Worm (Caenorhabditis elegans) whole organism, late embryonic: ENCODE results near the gene math-45.

Experiments
- C08G9.2 ChIP-seq: sonication (generic microtip); optimal IDR thresholded peaks from 2 replicates; lab custom pipeline; 2016; ENCODE audit warnings: mild to moderate bottlenecking, missing genetic modification characterization, moderate library complexity, missing compliant biosample characterization
- C38D4.7 ChIP-seq: fragments of 200-800 bp; sonication (Bioruptor generic); optimal IDR thresholded peaks from 2 replicates; lab custom pipeline; 2018; ENCODE audit warnings: mild to moderate bottlenecking, missing genetic modification characterization, moderate library complexity, missing compliant biosample characterization
- F13H6.1 ChIP-seq: sonication (generic microtip); optimal IDR thresholded peaks from 2 replicates; lab custom pipeline; 2016; ENCODE audit warnings: missing genetic modification characterization, missing compliant biosample characterization
- K02D7.2 ChIP-seq: sonication (generic microtip); optimal IDR thresholded peaks from 2 replicates; lab custom pipeline; 2017; ENCODE audit warnings: mild to moderate bottlenecking, missing genetic modification characterization, missing compliant biosample characterization
- K09A11.1 ChIP-seq: sonication (generic microtip); optimal IDR thresholded peaks from 2 replicates; lab custom pipeline; 2017; ENCODE audit warnings: antibody characterized with exemption, mild to moderate bottlenecking, missing genetic modification characterization, missing compliant biosample characterization; ENCODE audit not compliant: insufficient read depth
- ahr-1 ChIP-seq: sonication (generic microtip); optimal IDR thresholded peaks from 2 replicates; lab custom pipeline; 2016; ENCODE audit warnings: missing genetic modification characterization, missing compliant biosample characterization
- ceh-18 ChIP-seq: sonication (generic microtip); optimal IDR thresholded peaks from 2 replicates; lab custom pipeline; 2016; ENCODE audit warnings: missing genetic modification characterization, missing compliant biosample characterization
- ceh-19 ChIP-seq: fragments of 200-800 bp; sonication (Bioruptor generic); optimal IDR thresholded peaks from 2 replicates; lab custom pipeline; 2018; ENCODE audit warnings: mild to moderate bottlenecking, missing genetic modification characterization, missing compliant biosample characterization
- ceh-24 ChIP-seq: sonication (generic microtip); optimal IDR thresholded peaks from 2 replicates; lab custom pipeline; 2016; ENCODE audit warnings: mild to moderate bottlenecking, missing genetic modification characterization, missing compliant biosample characterization
- ceh-30 ChIP-seq: fragments of 150-350 bp; optimal IDR thresholded peaks from 2 replicates; lab custom pipeline; 2014; ENCODE audit warnings: missing biosample characterization, missing genetic modification characterization
- ceh-31 ChIP-seq: sonication (generic microtip); optimal IDR thresholded peaks from 2 replicates; lab custom pipeline; 2016; ENCODE audit warnings: missing genetic modification characterization, missing compliant biosample characterization
- ceh-45 ChIP-seq: fragments of 200-800 bp; sonication (Bioruptor generic); IDR thresholded peaks from 2 replicates; pipeline ENCODE4 v1.3.6; 2022; ENCODE audit warnings: missing genetic modification reagents, missing genetic modification characterization, missing compliant biosample characterization
- che-1 ChIP-seq: sonication (generic microtip); optimal IDR thresholded peaks from 2 replicates; lab custom pipeline; 2016; ENCODE audit warnings: mild to moderate bottlenecking, missing genetic modification characterization, missing compliant biosample characterization
- dmd-4 ChIP-seq: sonication (generic microtip); optimal IDR thresholded peaks from 2 replicates; lab custom pipeline; 2016; ENCODE audit warnings: borderline replicate concordance, missing genetic modification characterization, missing compliant biosample characterization
- dve-1 ChIP-seq: sonication (generic microtip); optimal IDR thresholded peaks from 2 replicates; lab custom pipeline; 2017; ENCODE audit warnings: antibody characterized with exemption, mild to moderate bottlenecking, missing genetic modification characterization, missing compliant biosample characterization
- elt-4 ChIP-seq: sonication (generic microtip); optimal IDR thresholded peaks from 2 replicates; lab custom pipeline; 2016; ENCODE audit warnings: missing genetic modification characterization, missing compliant biosample characterization
- ets-4 ChIP-seq: sonication (generic microtip); optimal IDR thresholded peaks from 2 replicates; lab custom pipeline; 2016; ENCODE audit warnings: missing genetic modification characterization, missing compliant biosample characterization
- eyg-1 ChIP-seq: sonication (generic microtip); optimal IDR thresholded peaks from 2 replicates; lab custom pipeline; 2016; ENCODE audit warnings: missing genotype, missing genetic modification characterization, missing compliant biosample characterization
- fkh-10 ChIP-seq: fragments of 150-350 bp; optimal IDR thresholded peaks from 2 replicates; lab custom pipeline; 2014; ENCODE audit warnings: missing biosample characterization, missing genetic modification reagents, missing genetic modification characterization
- fkh-6 ChIP-seq: sonication (generic microtip); optimal IDR thresholded peaks from 2 replicates; lab custom pipeline; 2016; ENCODE audit warnings: missing genetic modification characterization, missing compliant biosample characterization
- gmeb-2 ChIP-seq: sonication (generic microtip); optimal IDR thresholded peaks from 2 replicates; lab custom pipeline; 2016; ENCODE audit warnings: missing genetic modification characterization, inconsistent platforms, missing compliant biosample characterization
- hlh-30 ChIP-seq: sonication (generic microtip); optimal IDR thresholded peaks from 2 replicates; lab custom pipeline; 2017; ENCODE audit warnings: antibody characterized with exemption, missing genetic modification characterization, missing compliant biosample characterization; ENCODE audit not compliant: insufficient read depth
- hlh-8 ChIP-seq: sonication (generic microtip); optimal IDR thresholded peaks from 2 replicates; lab custom pipeline; 2016; ENCODE audit warnings: missing genotype, missing genetic modification characterization, missing compliant biosample characterization
- lim-6 ChIP-seq: sonication (generic microtip); optimal IDR thresholded peaks from 2 replicates; lab custom pipeline; 2016; ENCODE audit warnings: missing genetic modification characterization, missing compliant biosample characterization
- lin-11 ChIP-seq: fragments of 200-800 bp; sonication (Bioruptor generic); optimal IDR thresholded peaks from 2 replicates; lab custom pipeline; 2018; ENCODE audit warnings: mild to moderate bottlenecking, missing genetic modification characterization, missing compliant biosample characterization
- madf-2 ChIP-seq: sonication (generic microtip); optimal IDR thresholded peaks from 2 replicates; lab custom pipeline; 2017; ENCODE audit warnings: missing genetic modification characterization, missing compliant biosample characterization
- nfya-1 ChIP-seq: sonication (generic microtip); optimal IDR thresholded peaks from 2 replicates; lab custom pipeline; 2017; ENCODE audit warnings: missing genetic modification characterization, mild to moderate bottlenecking, missing compliant biosample characterization, antibody characterized with exemption, moderate library complexity
- nhr-11 ChIP-seq: fragments of 150-350 bp; optimal IDR thresholded peaks from 2 replicates; lab custom pipeline; 2014; ENCODE audit warnings: missing biosample characterization, missing genetic modification characterization
- nhr-232 ChIP-seq: sonication (generic microtip); optimal IDR thresholded peaks from 2 replicates; lab custom pipeline; 2016; ENCODE audit warnings: missing genetic modification characterization, missing compliant biosample characterization
- npax-4 ChIP-seq: sonication (generic microtip); optimal IDR thresholded peaks from 2 replicates; lab custom pipeline; 2016; ENCODE audit warnings: missing genetic modification characterization, missing compliant biosample characterization
- odd-2 ChIP-seq: sonication (generic microtip); optimal IDR thresholded peaks from 2 replicates; lab custom pipeline; 2017; ENCODE audit warnings: antibody characterized with exemption, mild to moderate bottlenecking, missing genetic modification characterization, missing compliant biosample characterization
- pat-9 ChIP-seq: fragments of 200-800 bp; sonication (Bioruptor generic); optimal IDR thresholded peaks from 2 replicates; lab custom pipeline; 2018; ENCODE audit warnings: mild to moderate bottlenecking, missing genetic modification characterization, moderate library complexity, missing compliant biosample characterization
- pqm-1 ChIP-seq: sonication (generic microtip); optimal IDR thresholded peaks from 2 replicates; lab custom pipeline; 2016; ENCODE audit warnings: missing genetic modification characterization, missing compliant biosample characterization
- pros-1 ChIP-seq: fragments of 150-350 bp; optimal IDR thresholded peaks from 2 replicates; lab custom pipeline; 2014; ENCODE audit warnings: missing biosample characterization, missing genetic modification reagents, missing genetic modification characterization
- rnt-1 ChIP-seq: sonication (generic microtip); optimal IDR thresholded peaks from 2 replicates; lab custom pipeline; 2016; ENCODE audit warnings: missing genetic modification characterization, missing compliant biosample characterization
- sdc-2 ChIP-seq: sonication (generic microtip); optimal IDR thresholded peaks from 2 replicates; lab custom pipeline; 2016; ENCODE audit warnings: missing genotype, missing genetic modification characterization, missing compliant biosample characterization
- sox-2 ChIP-seq: fragments of 200-800 bp; sonication (Bioruptor generic); IDR thresholded peaks from 2 replicates; pipeline ENCODE4 v1.3.6; 2022; ENCODE audit warnings: missing genetic modification reagents, missing genetic modification characterization, missing compliant biosample characterization
- tbx-2 ChIP-seq: sonication (generic microtip); optimal IDR thresholded peaks from 2 replicates; lab custom pipeline; 2016; ENCODE audit warnings: missing genetic modification characterization, missing compliant biosample characterization
- tbx-7 ChIP-seq: sonication (generic microtip); optimal IDR thresholded peaks from 2 replicates; lab custom pipeline; 2016; ENCODE audit warnings: missing genotype, missing genetic modification characterization, missing compliant biosample characterization
- ttx-3 ChIP-seq: sonication (generic microtip); optimal IDR thresholded peaks from 2 replicates; lab custom pipeline; 2016; ENCODE audit warnings: missing genetic modification reagents, missing genetic modification characterization, missing compliant biosample characterization
- unc-3 ChIP-seq, 2 experiments: fragments of 200-800 bp in 1 of 2; sonication (Bioruptor generic) in 1 of 2; sonication (generic microtip) in 1 of 2; conservative IDR thresholded peaks in 1 of 2; optimal IDR thresholded peaks in 1 of 2; 2 replicates each; pipeline versions ENCODE4 v1.3.6 to Lab custom; 2016 to 2022; ENCODE audit warnings: missing compliant biosample characterization in 2 of 2, missing genetic modification characterization in 2 of 2, missing genetic modification reagents in 1 of 2
- unc-42 ChIP-seq: sonication (generic microtip); optimal IDR thresholded peaks from 2 replicates; lab custom pipeline; 2016; ENCODE audit warnings: missing genotype, missing genetic modification characterization, missing compliant biosample characterization
- unc-86 ChIP-seq: sonication (generic microtip); optimal IDR thresholded peaks from 2 replicates; lab custom pipeline; 2016; ENCODE audit warnings: missing genetic modification characterization, missing compliant biosample characterization

math-45 gene

ce11 chrII:1481660-1482059 is 35.6 kb downstream of the math-45 start:
- TF ChIP-seq C08G9.2 (tag; lab: Kevin White, UChicago): no peak
- no peak for TF ChIP-seq dve-1 (tag; lab: Kevin White, UChicago)
- no peak for TF ChIP-seq ceh-45
- no peak for TF ChIP-seq hlh-8 (tag; lab: Kevin White, UChicago)
- TF ChIP-seq C38D4.7 (GFP tag; lab: Kevin White, UChicago): no peak
- no peak for TF ChIP-seq sox-2
- TF ChIP-seq madf-2 (tag; lab: Kevin White, UChicago): no peak
- no peak for TF ChIP-seq ets-4 (tag; lab: Kevin White, UChicago)
- TF ChIP-seq pqm-1 (tag; lab: Kevin White, UChicago): no peak
- no peak for TF ChIP-seq ahr-1 (tag; lab: Kevin White, UChicago)
- no peak for TF ChIP-seq npax-4 (tag; lab: Kevin White, UChicago)
- no peak for TF ChIP-seq ttx-3 (tag; lab: Kevin White, UChicago)
- TF ChIP-seq rnt-1 (tag; lab: Kevin White, UChicago): no peak
- TF ChIP-seq, all 69 proteins: peak for 0

- TF ChIP-seq tbx-7 (tag; lab: Kevin White, UChicago) (no peak), unc-42 (no peak), pqm-1 (tag; lab: Kevin White, UChicago) (no peak), K02D7.2 (tag; lab: Kevin White, UChicago) (no peak), ceh-24 (no peak), F13H6.1 (no peak), odd-2 (tag; lab: Kevin White, UChicago) (no peak), C08G9.2 (tag; lab: Kevin White, UChicago) (no peak), dve-1 (tag; lab: Kevin White, UChicago) (no peak), unc-86 (tag; lab: Kevin White, UChicago) (no peak), elt-4 (tag; lab: Kevin White, UChicago) (no peak), nhr-11 (tag; lab: Kevin White, UChicago) (no peak), tbx-2 (tag; lab: Kevin White, UChicago) (no peak), gmeb-2 (tag; lab: Kevin White, UChicago) (no peak), unc-3 (GFP tag; conservative IDR thresholded peaks at IDR 0.05; lab: Robert Waterston, UW) (no peak), unc-3 (tag; optimal IDR thresholded peaks at IDR 0.05; lab: Kevin White, UChicago) (no peak)
- TF ChIP-seq, all 69 proteins: peak for 0
Observed at ce11 chrII:1478522-1478921, 38.7 kb downstream of the math-45 start.

ce11 chrII:1477975-1478374 is 39.3 kb downstream of the math-45 start:
- TF ChIP-seq pros-1 (tag; lab: Kevin White, UChicago): no peak
- TF ChIP-seq ceh-24: no peak
- TF ChIP-seq F13H6.1: no peak

ce11 chrII:1477295-1477694 is 40.0 kb downstream of the math-45 start:
- TF ChIP-seq eyg-1 (tag; lab: Kevin White, UChicago): no peak
- TF ChIP-seq ceh-24: no peak
- TF ChIP-seq nhr-11 (tag; lab: Kevin White, UChicago): no peak
- no peak for TF ChIP-seq sdc-2
- no peak for TF ChIP-seq ceh-30 (tag; lab: Kevin White, UChicago)
- no peak for TF ChIP-seq nfya-1 (tag; lab: Kevin White, UChicago)
- no peak for TF ChIP-seq dmd-4 (tag; lab: Kevin White, UChicago)
- no peak for TF ChIP-seq ttx-3 (tag; lab: Kevin White, UChicago)
- no peak for TF ChIP-seq ceh-18 (tag; lab: Kevin White, UChicago)
- TF ChIP-seq pat-9: no peak
- no peak for TF ChIP-seq fkh-6 (tag; lab: Kevin White, UChicago)

ce11 chrII:1476016-1476415 is 41.2 kb downstream of the math-45 start:
- TF ChIP-seq fkh-10 (GFP tag; lab: Kevin White, UChicago) (no peak), ceh-31 (no peak), C38D4.7 (GFP tag; lab: Kevin White, UChicago) (no peak), K09A11.1 (tag; lab: Kevin White, UChicago) (no peak), che-1 (tag; lab: Kevin White, UChicago) (no peak), hlh-30 (tag; lab: Kevin White, UChicago) (no peak), K02D7.2 (tag; lab: Kevin White, UChicago) (no peak), lin-11 (no peak), nhr-232 (no peak), odd-2 (tag; lab: Kevin White, UChicago) (no peak), lim-6 (tag; lab: Kevin White, UChicago) (no peak), ceh-19 (no peak)
